Worm (Caenorhabditis elegans) whole organism, midembryonic: ENCODE measurements around the gene rpac-19.

Experiments used
- T22C8.4 ChIP-seq: fragments of 200-800 bp; sonication (Bioruptor generic); IDR thresholded peaks from 2 replicates; pipeline ENCODE4 v1.3.6; 2022; ENCODE audit warnings: missing genetic modification characterization, missing compliant biosample characterization
- cog-1 ChIP-seq: sonication (generic microtip); optimal IDR thresholded peaks from 2 replicates; lab custom pipeline; 2016; ENCODE audit warnings: missing genetic modification characterization, missing compliant biosample characterization
- flt-1 ChIP-seq: fragments of 200-800 bp; sonication (Bioruptor generic); IDR thresholded peaks from 2 replicates; pipeline ENCODE4 v1.3.6; 2022; ENCODE audit warnings: missing genetic modification characterization, missing compliant biosample characterization
- klf-2 ChIP-seq: fragments of 200-800 bp; sonication (Bioruptor generic); conservative IDR thresholded peaks from 2 replicates; pipeline ENCODE4 v1.3.6; 2022; ENCODE audit warnings: missing genetic modification reagents, missing genetic modification characterization, missing compliant biosample characterization
- med-1 ChIP-seq: sonication (generic microtip); optimal IDR thresholded peaks from 2 replicates; lab custom pipeline; 2017; ENCODE audit warnings: missing genetic modification characterization, mild to moderate bottlenecking, missing compliant biosample characterization, antibody characterized with exemption, missing genetic modification reagents; ENCODE audit not compliant: insufficient read depth
- ref-1 ChIP-seq: fragments of 200-800 bp; sonication (Bioruptor generic); conservative IDR thresholded peaks from 2 replicates; pipeline ENCODE4 v1.3.6; 2022; ENCODE audit warnings: missing genetic modification reagents, missing genetic modification characterization, missing compliant biosample characterization
- tab-1 ChIP-seq: fragments of 200-800 bp; sonication (Bioruptor generic); IDR thresholded peaks from 2 replicates; pipeline ENCODE4 v1.3.6; 2022; ENCODE audit warnings: missing genetic modification characterization, missing compliant biosample characterization
- ztf-23 ChIP-seq: fragments of 200-800 bp; sonication (Bioruptor generic); IDR thresholded peaks from 2 replicates; pipeline ENCODE4 v1.3.6; 2022; ENCODE audit warnings: missing genetic modification reagents, missing genetic modification characterization, missing compliant biosample characterization
- ztf-29 ChIP-seq: fragments of 200-800 bp; sonication (Bioruptor generic); IDR thresholded peaks from 2 replicates; pipeline ENCODE4 v1.3.6; 2022; ENCODE audit warnings: missing genetic modification reagents, missing genetic modification characterization, missing compliant biosample characterization

rpac-19 gene

ce11 chrIII:9639281-9640050 is 9.8 kb upstream of the rpac-19 start:
- TF ChIP-seq ztf-29 (no peak), klf-2 (GFP tag; lab: Robert Waterston, UW) (no peak), flt-1 (GFP tag; lab: Robert Waterston, UW) (no peak)

ce11 chrIII:9638159-9638754 is 8.6 kb upstream of the rpac-19 start:
- TF ChIP-seq klf-2 (GFP tag; lab: Robert Waterston, UW) (no peak), flt-1 (GFP tag; lab: Robert Waterston, UW) (no peak), T22C8.4 (GFP tag; lab: Robert Waterston, UW) (no peak), ztf-23 (GFP tag; lab: Robert Waterston, UW) (no peak), tab-1 (GFP tag; lab: Robert Waterston, UW) (no peak), med-1 (no peak), cog-1 (no peak), ztf-29 (no peak), ref-1 (GFP tag; lab: Robert Waterston, UW) (no peak)

DNA sequence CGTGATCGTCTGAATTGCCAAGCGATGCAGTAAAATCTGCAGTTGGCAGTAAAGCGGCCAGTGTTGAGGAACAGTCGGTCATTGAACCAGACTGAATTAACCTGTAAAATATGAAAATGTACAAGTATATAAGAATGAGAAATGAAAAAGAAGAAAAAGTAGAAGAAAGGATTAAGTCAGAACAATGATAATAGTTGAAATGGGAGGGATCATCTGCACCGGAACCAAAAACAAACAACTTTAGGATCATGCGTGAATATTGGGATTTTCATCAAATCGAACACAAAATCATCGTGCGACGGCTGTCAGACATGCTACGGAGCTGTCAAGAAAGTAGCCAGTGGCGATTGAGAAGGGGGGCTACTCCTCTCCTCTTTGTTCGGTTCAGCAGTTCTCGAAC is 7.3 kb upstream of the rpac-19 start, which contains the start of gene gei-13:
gei-13 (minus strand) TSS at position 101 of the 400 bp plus-strand sequence.
- TF ChIP-seq tab-1 (GFP tag; lab: Robert Waterston, UW) = no peak
- no peak for TF ChIP-seq flt-1 (GFP tag; lab: Robert Waterston, UW)
- TF ChIP-seq ztf-23 (GFP tag; lab: Robert Waterston, UW) = no peak
- TF ChIP-seq ztf-29 = no peak
- TF ChIP-seq med-1 = no peak
- TF ChIP-seq klf-2 (GFP tag; lab: Robert Waterston, UW) = no peak
- TF ChIP-seq cog-1 = no peak
- no peak for TF ChIP-seq ref-1 (GFP tag; lab: Robert Waterston, UW)
- no peak for TF ChIP-seq T22C8.4 (GFP tag; lab: Robert Waterston, UW)

ce11 chrIII:9631117-9631655 is 1.5 kb upstream of the rpac-19 start, which contains the start of gene ubc-7:
ubc-7 (minus strand) TSS chrIII:9631167.
- TF ChIP-seq cog-1 (peak; percentile 55), med-1 (no peak), klf-2 (GFP tag; lab: Robert Waterston, UW) (no peak), flt-1 (GFP tag; lab: Robert Waterston, UW) (no peak), ztf-23 (GFP tag; lab: Robert Waterston, UW) (0 out of 2 replicates have a peak, but pooled peaks have one; percentile 13), T22C8.4 (GFP tag; lab: Robert Waterston, UW) (peak; percentile 13; the same call in 1 of the 2 replicates), ref-1 (GFP tag; lab: Robert Waterston, UW) (no peak), tab-1 (GFP tag; lab: Robert Waterston, UW) (no peak), ztf-29 (no peak)

- TF ChIP-seq flt-1 (GFP tag; lab: Robert Waterston, UW) = no peak
These were observed 631 bp downstream of the rpac-19 start, which contains the start of gene tbg-1 for ce11 chrIII:9629054-9629453. tbg-1 (minus strand) TSS chrIII:9629154.

DNA sequence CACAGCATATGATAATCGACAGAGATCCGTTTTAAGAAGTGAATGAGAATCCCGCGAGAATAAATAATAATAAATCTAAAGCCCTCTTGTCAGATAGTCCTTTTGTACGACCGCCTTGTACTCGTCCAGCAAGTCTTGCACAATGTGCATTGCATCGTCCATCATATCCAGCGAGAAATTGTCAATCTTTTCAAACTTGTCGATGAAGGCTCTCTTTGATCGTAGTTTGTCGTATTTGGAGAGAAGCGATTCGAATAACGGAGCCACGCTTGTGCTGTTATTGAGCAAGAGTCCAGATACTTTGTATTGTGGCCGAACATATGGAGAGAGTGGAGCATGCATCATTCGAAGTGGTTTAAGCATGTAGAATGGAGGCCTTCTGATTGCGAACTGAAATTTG is 3.1 kb downstream of the rpac-19 start:
- TF ChIP-seq ztf-23 (GFP tag; lab: Robert Waterston, UW) (no peak), med-1 (no peak), ref-1 (GFP tag; lab: Robert Waterston, UW) (no peak), klf-2 (GFP tag; lab: Robert Waterston, UW) (no peak), flt-1 (GFP tag; lab: Robert Waterston, UW) (no peak), T22C8.4 (GFP tag; lab: Robert Waterston, UW) (no peak), ztf-29 (no peak), cog-1 (no peak), tab-1 (GFP tag; lab: Robert Waterston, UW) (no peak)

DNA sequence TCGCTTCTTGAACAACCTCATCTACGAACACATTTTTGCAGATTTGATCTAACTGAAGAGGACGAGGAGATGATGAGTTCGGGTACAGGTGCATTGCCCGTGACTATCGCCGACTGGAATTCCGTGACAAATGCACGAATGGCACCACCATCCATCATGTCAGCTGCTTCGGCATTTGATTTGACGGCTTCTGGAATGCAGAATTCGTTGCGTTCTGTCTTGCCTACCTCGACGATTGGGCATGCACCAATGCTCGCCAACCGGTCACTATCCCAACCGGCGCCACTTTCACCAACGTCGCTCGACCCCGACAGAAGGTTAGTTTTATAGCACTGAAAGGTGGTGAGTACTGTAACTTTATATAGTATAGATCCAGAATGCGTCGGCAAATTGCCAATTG is 6.2 kb downstream of the rpac-19 start:
- TF ChIP-seq T22C8.4 (GFP tag; lab: Robert Waterston, UW) (no peak), ztf-23 (GFP tag; lab: Robert Waterston, UW) (no peak), med-1 (no peak), cog-1 (no peak), tab-1 (GFP tag; lab: Robert Waterston, UW) (no peak), flt-1 (GFP tag; lab: Robert Waterston, UW) (no peak), klf-2 (GFP tag; lab: Robert Waterston, UW) (no peak), ref-1 (GFP tag; lab: Robert Waterston, UW) (no peak), ztf-29 (no peak)

DNA sequence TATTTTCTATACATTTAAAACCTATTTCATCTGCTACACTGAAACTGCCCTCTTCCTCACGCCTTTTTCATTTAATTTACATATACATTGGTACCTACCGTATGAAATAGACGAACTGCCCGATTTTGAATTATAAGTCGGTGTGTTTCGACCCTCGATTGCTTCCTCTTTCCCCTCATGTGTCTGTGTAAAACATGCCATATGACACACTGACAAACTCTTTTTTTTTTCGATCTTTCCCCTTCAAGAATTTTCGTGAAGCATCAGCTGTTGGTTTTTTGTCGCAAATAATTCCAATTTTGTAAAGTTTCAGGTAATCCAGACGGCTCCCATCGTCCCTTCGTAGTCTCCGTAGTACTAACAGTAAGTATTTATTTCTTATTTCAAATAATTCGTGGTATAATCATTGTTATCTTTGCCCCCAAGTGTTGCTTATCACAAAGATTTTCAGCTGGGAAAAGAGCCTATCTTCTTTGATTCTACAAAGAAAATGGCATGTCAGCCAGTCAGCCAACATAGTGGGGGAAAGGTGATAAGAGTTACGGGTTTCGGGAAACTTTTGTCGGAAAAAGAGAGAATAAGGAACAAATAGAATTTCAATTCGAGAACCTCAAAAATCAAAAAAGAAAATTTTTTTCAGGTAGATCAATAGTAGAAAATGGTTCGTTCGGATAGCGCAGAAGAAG is 7.7 kb downstream of the rpac-19 start:
- TF ChIP-seq med-1 (no peak), flt-1 (GFP tag; lab: Robert Waterston, UW) (no peak), ztf-29 (no peak), klf-2 (GFP tag; lab: Robert Waterston, UW) (no peak), T22C8.4 (GFP tag; lab: Robert Waterston, UW) (no peak), ref-1 (GFP tag; lab: Robert Waterston, UW) (no peak), tab-1 (GFP tag; lab: Robert Waterston, UW) (no peak), ztf-23 (GFP tag; lab: Robert Waterston, UW) (no peak), cog-1 (no peak)

DNA sequence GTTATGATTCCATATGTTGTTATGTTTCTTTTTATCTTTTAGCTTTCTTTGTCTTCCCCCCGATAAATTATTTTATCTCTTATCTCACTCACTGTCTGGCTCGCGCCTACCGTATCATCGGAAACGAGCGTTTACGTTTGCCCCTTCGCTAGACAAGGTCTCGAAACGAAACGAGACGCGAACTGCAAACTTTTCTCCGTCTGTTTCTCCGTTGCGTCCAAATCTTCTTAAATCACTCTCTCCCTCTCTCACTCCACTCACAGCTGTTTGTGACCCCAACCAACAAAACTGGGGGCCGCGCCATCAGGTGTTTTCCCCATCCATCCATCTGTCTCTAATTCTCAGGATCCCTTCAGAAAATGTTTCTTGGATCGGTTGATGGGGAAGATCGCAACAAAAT is 9.5 kb downstream of the rpac-19 start:
- TF ChIP-seq med-1 (no peak), tab-1 (GFP tag; lab: Robert Waterston, UW) (no peak)
